Fruit fly (Drosophila melanogaster): ENCODE data around the gene Marf1.

DNA sequence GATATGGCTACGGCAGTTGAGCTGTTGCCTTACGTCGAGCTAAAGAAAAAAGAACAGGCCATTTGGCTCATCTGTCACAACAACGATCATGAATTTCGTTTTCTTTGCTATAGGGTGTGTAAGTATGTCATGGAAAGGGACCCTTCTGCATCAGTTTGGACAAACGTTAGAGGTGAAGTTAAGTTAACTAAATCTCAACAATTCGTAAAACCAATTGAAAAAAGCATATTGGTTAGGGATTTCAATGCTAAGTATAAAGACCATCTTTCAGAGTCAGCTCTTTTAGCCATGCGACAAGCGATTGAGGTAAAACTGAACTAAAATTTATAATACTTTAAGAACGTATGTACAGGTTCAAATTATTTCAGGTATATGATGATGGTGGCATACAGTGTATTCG, 58.3 kb downstream of the Marf1 start:
- no peak for TF ChIP-seq CTCF (optimal IDR thresholded peaks at IDR 0.05)
- TF ChIP-seq CG8478 (optimal IDR thresholded peaks at IDR 0.05): no peak

Data from S2 (cell line).